Worm (Caenorhabditis elegans) whole organism, mixed stage, embryonic: ENCODE data around the gene F36H5.13.

Experiments
- ceh-43 ChIP-seq: fragments of 200-800 bp; sonication (Bioruptor generic); optimal IDR thresholded peaks from 2 replicates; lab custom pipeline; 2018; ENCODE audit warnings: mild to moderate bottlenecking, missing genetic modification characterization, moderate library complexity, missing compliant biosample characterization
- nhr-237 ChIP-seq: fragments of 150-350 bp; optimal IDR thresholded peaks from 2 replicates; lab custom pipeline; 2014; ENCODE audit warnings: missing biosample characterization, missing genetic modification characterization
- nhr-28 ChIP-seq: fragments of 150-350 bp; optimal IDR thresholded peaks from 2 replicates; lab custom pipeline; 2014; ENCODE audit warnings: missing biosample characterization, missing genetic modification characterization
- snpc-4 ChIP-seq: fragments of 150-350 bp; optimal IDR thresholded peaks from 2 replicates; lab custom pipeline; 2014; ENCODE audit warnings: missing biosample characterization, missing genetic modification characterization

DNA sequence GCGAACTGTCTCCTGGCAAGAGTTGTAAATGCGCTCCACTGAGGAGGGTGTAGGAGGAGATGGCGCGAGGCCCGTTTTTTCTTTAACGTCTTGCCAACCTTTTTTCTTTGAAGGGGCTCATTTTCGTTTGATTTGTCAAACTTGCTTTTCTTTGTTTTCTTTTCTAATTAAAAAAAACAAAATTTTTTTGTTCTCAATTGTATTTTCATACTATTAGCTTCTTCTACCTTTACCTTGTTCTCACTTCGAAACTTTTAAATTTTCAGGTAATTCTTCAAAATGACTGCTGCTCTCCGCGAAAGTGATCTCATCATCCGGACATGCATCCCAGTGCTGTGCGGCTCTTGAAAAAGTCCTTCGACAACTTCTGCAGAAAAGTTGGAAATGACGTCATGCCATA is 40.4 kb downstream of the F36H5.13 start, which contains the start of gene fbxa-184:
- TF ChIP-seq nhr-237 (tag; lab: Kevin White, UChicago) (no peak), snpc-4 (tag; lab: Kevin White, UChicago) (no peak), ceh-43 (GFP tag; lab: Kevin White, UChicago) (no peak), nhr-28 (tag; lab: Kevin White, UChicago) (no peak)
